Fruit fly (Drosophila melanogaster): Measurements from ENCODE around the gene RpS5a.

DNA sequence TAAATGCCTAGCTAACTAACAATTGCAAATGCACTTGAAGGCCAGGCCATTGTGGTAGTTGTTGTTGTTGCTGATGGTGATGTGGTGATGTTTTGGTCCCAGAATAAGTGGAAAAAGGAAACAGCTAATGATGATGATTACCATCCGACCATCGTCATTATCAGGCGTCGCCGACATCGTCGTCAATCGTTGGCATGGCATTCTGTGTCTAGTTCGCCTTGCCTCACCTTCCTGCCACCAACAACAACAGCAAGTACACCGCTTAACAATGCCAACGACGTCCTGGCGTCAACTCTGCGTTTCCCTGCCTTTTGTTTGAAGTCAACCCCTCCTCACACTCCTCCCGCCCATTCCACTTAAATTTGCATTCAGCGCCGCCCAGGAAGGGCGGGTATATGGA is 29.5 kb upstream of the RpS5a start:
- TF ChIP-seq CTCF (optimal IDR thresholded peaks at IDR 0.05) (no peak), CG8478 (optimal IDR thresholded peaks at IDR 0.05) (no peak)

Data from S2 (cell line).